Fruit fly (Drosophila melanogaster) whole organism, wandering third instar larva: ENCODE measurements around the gene trol.

Source experiments
- Abd-B ChIP-seq: fragments of >200 bp; optimal IDR thresholded peaks from 2 replicates; lab custom pipeline; 2017; ENCODE audit warnings: missing biosample characterization, missing genetic modification characterization
- br ChIP-seq: fragments of 200-800 bp; sonication (Bioruptor generic); optimal IDR thresholded peaks from 2 replicates; lab custom pipeline; 2016; ENCODE audit warnings: missing biosample characterization, missing genetic modification characterization
- jim ChIP-seq: fragments of 175-275, 200-325 bp; sonication (Bioruptor generic); optimal IDR thresholded peaks from 2 replicates; lab custom pipeline; 2016; ENCODE audit warnings: missing biosample characterization, mild to moderate bottlenecking, missing genetic modification characterization
- lola ChIP-seq: fragments of >200 bp; optimal IDR thresholded peaks from 2 replicates; lab custom pipeline; 2017; ENCODE audit warnings: missing biosample characterization, missing genetic modification characterization
- sage ChIP-seq: fragments of 200-800 bp; sonication (Bioruptor generic); optimal IDR thresholded peaks from 2 replicates; lab custom pipeline; 2016; ENCODE audit warnings: missing biosample characterization, mild to moderate bottlenecking, missing genetic modification characterization

DNA sequence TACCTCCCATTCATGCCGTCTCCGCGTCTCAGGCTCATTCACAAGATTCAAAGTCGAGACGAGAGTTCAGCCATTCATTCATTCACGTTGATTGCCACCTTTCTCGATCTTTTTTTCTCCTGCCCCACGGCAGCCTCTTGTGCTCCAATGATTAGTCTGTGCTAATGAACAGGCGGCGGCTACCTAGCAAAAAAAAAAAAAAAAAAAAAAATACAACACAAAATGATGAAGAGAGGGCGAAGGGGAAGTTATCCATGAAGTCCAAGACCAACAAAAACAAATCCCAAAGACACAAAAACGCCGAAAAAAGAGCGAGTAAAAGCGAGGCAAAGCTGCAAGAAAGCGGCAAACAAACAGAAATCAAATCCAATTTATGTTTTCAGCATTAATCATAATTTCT is 78.3 kb downstream of the trol start:
- TF ChIP-seq lola (GFP tag; lab: Kevin White, UChicago) (no peak), sage (GFP tag; lab: Kevin White, UChicago) (no peak), jim (GFP tag; lab: Kevin White, UChicago) (no peak), Abd-B (GFP tag; lab: Kevin White, UChicago) (no peak), br (no peak)
